Fruit fly (Drosophila melanogaster) whole organism, prepupa: ENCODE measurements around the gene Ifrd1.

Experiments used
- CG10669 ChIP-seq: fragments of 200-800 bp; sonication (Bioruptor generic); optimal IDR thresholded peaks from 3 replicates; lab custom pipeline; 2018; ENCODE audit warnings: missing biosample characterization, mild to moderate bottlenecking, missing genetic modification characterization, moderate library complexity
- CG11294 ChIP-seq: fragments of 200-800 bp; sonication (Bioruptor generic); IDR thresholded peaks from 2 replicates; pipeline ENCODE4 v1.3.6; 2022; ENCODE audit warnings: missing biosample characterization, missing genetic modification characterization
- CG11902 ChIP-seq: fragments of 200-800 bp; sonication (Bioruptor generic); optimal IDR thresholded peaks from 3 replicates; lab custom pipeline; 2016; ENCODE audit warnings: missing biosample characterization, missing genetic modification characterization
- CG15336 ChIP-seq: fragments of 200-800 bp; sonication (Bioruptor generic); IDR thresholded peaks from 2 replicates; pipeline ENCODE4 v1.3.6; 2022; ENCODE audit warnings: missing biosample characterization, missing genetic modification characterization
- CG16779 ChIP-seq: fragments of 200-800 bp; sonication (Bioruptor generic); optimal IDR thresholded peaks from 3 replicates; lab custom pipeline; 2017; ENCODE audit warnings: missing biosample characterization, mild to moderate bottlenecking, missing genetic modification characterization
- CG3032 ChIP-seq: fragments of 200-800 bp; optimal IDR thresholded peaks from 2 replicates; lab custom pipeline; 2019; ENCODE audit warnings: missing biosample characterization, mild to moderate bottlenecking, missing genetic modification characterization, moderate library complexity
- CG31627 ChIP-seq: fragments of 200-800 bp; sonication (Bioruptor generic); optimal IDR thresholded peaks from 3 replicates; lab custom pipeline; 2016; ENCODE audit warnings: missing biosample characterization, missing genetic modification characterization
- CG32006 ChIP-seq: fragments of 200-800 bp; sonication (Bioruptor generic); optimal IDR thresholded peaks from 3 replicates; lab custom pipeline; 2017; ENCODE audit warnings: missing biosample characterization, mild to moderate bottlenecking, missing genetic modification characterization
- CG34406 ChIP-seq: fragments of 200-800 bp; sonication (Bioruptor generic); optimal IDR thresholded peaks from 3 replicates; lab custom pipeline; 2016; ENCODE audit warnings: missing biosample characterization, missing genetic modification characterization
- CG6276 ChIP-seq: fragments of 200-800 bp; sonication (Bioruptor generic); optimal IDR thresholded peaks from 2 replicates; lab custom pipeline; 2017; ENCODE audit warnings: missing biosample characterization, mild to moderate bottlenecking, missing genetic modification characterization
- CG6792 ChIP-seq: fragments of 200-800 bp; sonication (Bioruptor generic); optimal IDR thresholded peaks from 3 replicates; lab custom pipeline; 2016; ENCODE audit warnings: missing biosample characterization, missing genetic modification characterization
- CG7368 ChIP-seq: fragments of 200-800 bp; sonication (Bioruptor generic); optimal IDR thresholded peaks from 3 replicates; lab custom pipeline; 2016; ENCODE audit warnings: missing biosample characterization, missing genetic modification characterization
- CG8119 ChIP-seq: fragments of 200-800 bp; sonication (Bioruptor generic); IDR thresholded peaks from 3 replicates; pipeline ENCODE4 v1.3.6; 2022; ENCODE audit warnings: missing biosample characterization, missing genetic modification characterization
- CG8319 ChIP-seq: fragments of 200-800 bp; sonication (Bioruptor generic); optimal IDR thresholded peaks from 3 replicates; lab custom pipeline; 2016; ENCODE audit warnings: missing biosample characterization, missing genetic modification characterization
- CG8632 ChIP-seq: fragments of 200-800 bp; sonication (Bioruptor generic); optimal IDR thresholded peaks from 3 replicates; lab custom pipeline; 2016; ENCODE audit warnings: missing biosample characterization, missing genetic modification characterization
- CG9139 ChIP-seq: fragments of 200-800 bp; sonication (Bioruptor generic); optimal IDR thresholded peaks from 3 replicates; lab custom pipeline; 2017; ENCODE audit warnings: missing biosample characterization, mild to moderate bottlenecking, missing genetic modification characterization
- Eip75B ChIP-seq: fragments of 200-800 bp; sonication (Bioruptor generic); optimal IDR thresholded peaks from 3 replicates; lab custom pipeline; 2016; ENCODE audit warnings: missing biosample characterization, missing genetic modification characterization
- Eip78C ChIP-seq: fragments of 200-800 bp; sonication (Bioruptor generic); peaks from one replicate; lab custom pipeline; 2016; ENCODE audit warnings: missing biosample characterization, missing genetic modification characterization
- Eip93F ChIP-seq: fragments of 200-800 bp; sonication (Bioruptor generic); optimal IDR thresholded peaks from 2 replicates; lab custom pipeline; 2016; ENCODE audit warnings: missing biosample characterization, mild to moderate bottlenecking, missing genetic modification characterization
- Ets96B ChIP-seq: fragments of 200-800 bp; optimal IDR thresholded peaks from 2 replicates; lab custom pipeline; 2019; ENCODE audit warnings: missing biosample characterization, mild to moderate bottlenecking, missing genetic modification characterization, moderate library complexity
- Gug ChIP-seq: fragments of 200-800 bp; sonication (Bioruptor generic); IDR thresholded peaks from 2 replicates; pipeline ENCODE4 v1.3.6; 2022; ENCODE audit warnings: missing biosample characterization, missing genetic modification characterization
- Hr38 ChIP-seq: sonication (Bioruptor generic); optimal IDR thresholded peaks from 2 replicates; lab custom pipeline; 2016; ENCODE audit warnings: missing biosample characterization, missing genetic modification characterization
- Hr39 ChIP-seq: fragments of 200-800 bp; sonication (Bioruptor generic); optimal IDR thresholded peaks from 2 replicates; lab custom pipeline; 2016; ENCODE audit warnings: missing biosample characterization, missing genetic modification characterization
- Hr4 ChIP-seq: fragments of 200-800 bp; sonication (Bioruptor generic); optimal IDR thresholded peaks from 3 replicates; lab custom pipeline; 2016; ENCODE audit warnings: missing biosample characterization, missing genetic modification characterization
- Lpt ChIP-seq: fragments of 200-800 bp; sonication (Bioruptor generic); optimal IDR thresholded peaks from 3 replicates; lab custom pipeline; 2016; ENCODE audit warnings: missing biosample characterization, missing genetic modification characterization
- Met ChIP-seq: fragments of 200-800 bp; sonication (Bioruptor generic); optimal IDR thresholded peaks from 3 replicates; lab custom pipeline; 2016; ENCODE audit warnings: missing biosample characterization, missing genetic modification characterization
- Smox ChIP-seq: fragments of 200-800 bp; sonication (Bioruptor generic); optimal IDR thresholded peaks from 3 replicates; lab custom pipeline; 2016; ENCODE audit warnings: missing biosample characterization, missing genetic modification characterization
- Sox102F ChIP-seq: fragments of 200-800 bp; sonication (Bioruptor generic); optimal IDR thresholded peaks from 2 replicates; lab custom pipeline; 2016; ENCODE audit warnings: missing biosample characterization, mild to moderate bottlenecking, missing genetic modification characterization
- acj6 ChIP-seq: fragments of 200-800 bp; sonication (Bioruptor generic); optimal IDR thresholded peaks from 3 replicates; lab custom pipeline; 2016; ENCODE audit warnings: missing biosample characterization, missing genetic modification characterization
- cyc ChIP-seq: fragments of 200-800 bp; sonication (Bioruptor generic); optimal IDR thresholded peaks from 3 replicates; lab custom pipeline; 2016; ENCODE audit warnings: missing biosample characterization, missing genetic modification characterization
- dac ChIP-seq: fragments of 200-800 bp; sonication (Bioruptor generic); optimal IDR thresholded peaks from 2 replicates; lab custom pipeline; 2017; ENCODE audit warnings: missing biosample characterization, mild to moderate bottlenecking, missing genetic modification characterization
- dsx ChIP-seq: fragments of 200-800 bp; optimal IDR thresholded peaks from 3 replicates; lab custom pipeline; 2019; ENCODE audit warnings: missing biosample characterization, mild to moderate bottlenecking, missing genetic modification characterization, moderate library complexity; ENCODE audit not compliant: poor library complexity, severe bottlenecking
- eg ChIP-seq: fragments of 200-800 bp; sonication (Bioruptor generic); IDR thresholded peaks from 3 replicates; pipeline ENCODE4 v1.3.6; 2022; ENCODE audit warnings: missing biosample characterization, missing genetic modification characterization
- esn ChIP-seq: fragments of 200-800 bp; sonication (Bioruptor generic); optimal IDR thresholded peaks from 2 replicates; lab custom pipeline; 2016; ENCODE audit warnings: missing biosample characterization, mild to moderate bottlenecking, missing genetic modification characterization, moderate library complexity
- fd59A ChIP-seq: fragments of 200-800 bp; sonication (Bioruptor generic); optimal IDR thresholded peaks from 2 replicates; lab custom pipeline; 2017; ENCODE audit warnings: missing biosample characterization, mild to moderate bottlenecking, missing genetic modification characterization, missing genetic modification reagents
- fd85E ChIP-seq: fragments of 200-800 bp; sonication (Bioruptor generic); optimal IDR thresholded peaks from 3 replicates; lab custom pipeline; 2016; ENCODE audit warnings: missing biosample characterization, missing genetic modification characterization
- fkh ChIP-seq: fragments of 200-800 bp; sonication (Bioruptor generic); optimal IDR thresholded peaks from 3 replicates; lab custom pipeline; 2017; ENCODE audit warnings: missing biosample characterization, mild to moderate bottlenecking, missing genetic modification characterization, moderate library complexity
- lz ChIP-seq: fragments of 200-800 bp; sonication (Bioruptor generic); optimal IDR thresholded peaks from 3 replicates; lab custom pipeline; 2016; ENCODE audit warnings: missing biosample characterization, missing genetic modification characterization
- net ChIP-seq: fragments of 200-800 bp; sonication (Bioruptor generic); optimal IDR thresholded peaks from 3 replicates; lab custom pipeline; 2016; ENCODE audit warnings: missing biosample characterization, missing genetic modification characterization
- pdm3 ChIP-seq: fragments of 200-800 bp; sonication (Bioruptor generic); optimal IDR thresholded peaks from 3 replicates; lab custom pipeline; 2016; ENCODE audit warnings: missing biosample characterization, missing genetic modification characterization
- salr ChIP-seq, 2 experiments: fragments of 200-800 bp; sonication (Bioruptor generic); optimal IDR thresholded peaks; 3 replicates each; lab custom pipeline; 2016 to 2018; ENCODE audit warnings: missing biosample characterization in 2 of 2, missing genetic modification characterization in 2 of 2, mild to moderate bottlenecking in 1 of 2
- spab ChIP-seq: fragments of 200-800 bp; sonication (Bioruptor generic); optimal IDR thresholded peaks from 2 replicates; lab custom pipeline; 2017; ENCODE audit warnings: missing biosample characterization, mild to moderate bottlenecking, missing genetic modification characterization, missing genetic modification reagents
- ss ChIP-seq, 2 experiments: fragments of 200-800 bp; sonication (Bioruptor generic); optimal IDR thresholded peaks; 2 replicates in 1 of 2; 3 replicates in 1 of 2; lab custom pipeline; 2017 to 2018; ENCODE audit warnings: mild to moderate bottlenecking in 2 of 2, missing biosample characterization in 2 of 2, missing genetic modification characterization in 2 of 2, moderate library complexity in 1 of 2
- svp ChIP-seq: fragments of 200-800 bp; sonication (Bioruptor generic); peaks from one replicate; lab custom pipeline; 2016; ENCODE audit warnings: missing biosample characterization, missing genetic modification characterization
- topi ChIP-seq: fragments of 200-800 bp; sonication (Bioruptor generic); optimal IDR thresholded peaks from 3 replicates; lab custom pipeline; 2016; ENCODE audit warnings: missing biosample characterization, missing genetic modification characterization
- vri ChIP-seq: fragments of 200-800 bp; sonication (Bioruptor generic); optimal IDR thresholded peaks from 3 replicates; lab custom pipeline; 2016; ENCODE audit warnings: missing biosample characterization, mild to moderate bottlenecking, missing genetic modification characterization

The Ifrd1 gene

dm6 chr2L:2872968-2873728, 1.1 kb downstream of the Ifrd1 start (continued):
- TF ChIP-seq CG6792 (GFP tag; lab: Kevin White, UChicago) (peak; percentile 44), CG3032 (peak; percentile 28), CG8119 (GFP tag; lab: Robert Waterston, UW) (peak; percentile 70; the same call in 2 of the 3 replicates), esn (peak; percentile 67), fd59A (GFP tag; lab: Kevin White, UChicago) (peak; percentile 38), CG11902 (no peak), Smox (GFP tag; lab: Kevin White, UChicago) (peak; percentile 36), CG8319 (no peak), Eip75B (GFP tag; lab: Kevin White, UChicago) (peak; percentile 55), Met (peak; percentile 53), ss (GFP tag; optimal IDR thresholded peaks at IDR 0.05; lab: Kevin White, UChicago) (peak in 1 of 2 experiments; percentile 34), pdm3 (GFP tag; lab: Kevin White, UChicago) (no peak), CG31627 (GFP tag; lab: Kevin White, UChicago) (peak; percentile 62), CG10669 (GFP tag; lab: Kevin White, UChicago) (peak; percentile 38), CG16779 (tag; lab: Kevin White, UChicago) (no peak), dac (GFP tag; lab: Kevin White, UChicago) (peak; percentile 8), Eip78C (peak; percentile 89), CG32006 (GFP tag; lab: Kevin White, UChicago) (peak; percentile 44), Ets96B (tag; lab: Kevin White, UChicago) (peak; percentile 16), Gug (0 out of 2 replicates have a peak, but pooled peaks have one; percentile 22), topi (peak; percentile 57)

DNA sequence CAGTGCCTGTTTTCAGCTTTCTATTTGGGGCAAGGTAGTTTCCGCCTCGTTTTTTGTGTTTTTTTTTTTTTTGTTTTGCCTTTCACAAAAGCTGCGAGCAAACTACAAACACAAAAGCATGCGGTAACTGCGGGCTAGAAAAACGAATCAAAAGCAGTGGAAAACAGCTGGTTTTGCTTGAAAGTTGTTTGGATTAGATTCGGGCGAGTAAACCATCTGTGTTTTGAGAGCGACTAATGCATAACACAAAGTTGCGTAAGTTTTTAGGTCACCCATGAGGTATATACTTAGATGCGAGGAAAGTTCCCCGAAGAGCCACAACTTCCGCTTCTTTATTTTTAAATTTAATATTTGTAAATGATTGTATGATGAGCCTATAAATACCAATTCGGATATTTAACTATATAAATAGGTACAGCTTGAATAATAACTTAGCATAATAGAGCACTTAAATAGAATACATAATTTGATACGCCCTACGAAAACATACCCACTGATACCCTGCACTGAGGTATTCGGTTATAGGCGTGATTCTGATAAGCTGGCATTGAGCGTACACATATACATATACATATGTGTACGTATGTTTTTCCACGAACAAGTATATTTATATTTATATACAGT, 1.9 kb downstream of the Ifrd1 start:
- TF ChIP-seq CG10669 (GFP tag; lab: Kevin White, UChicago) (no peak), CG3032 (no peak), CG8632 (GFP tag; lab: Kevin White, UChicago) (no peak), ss (GFP tag; optimal IDR thresholded peaks at IDR 0.05; lab: Kevin White, UChicago) (no peak), CG16779 (tag; lab: Kevin White, UChicago) (no peak), CG8119 (GFP tag; lab: Robert Waterston, UW) (peak; percentile 33; the same call in 1 of the 3 replicates), cyc (GFP tag; lab: Kevin White, UChicago) (no peak), CG15336 (GFP tag; lab: Robert Waterston, UW) (no peak), topi (no peak), dsx (GFP tag; lab: Kevin White, UChicago) (no peak), vri (GFP tag; lab: Kevin White, UChicago) (no peak), Eip93F (GFP tag; lab: Kevin White, UChicago) (no peak), Lpt (GFP tag; lab: Kevin White, UChicago) (no peak), Hr4 (GFP tag; lab: Kevin White, UChicago) (no peak), pdm3 (GFP tag; lab: Kevin White, UChicago) (no peak), svp (GFP tag; lab: Kevin White, UChicago) (peak; percentile 27), fkh (peak; percentile 36), CG6276 (peak; percentile 19), CG32006 (GFP tag; lab: Kevin White, UChicago) (no peak), spab (GFP tag; lab: Kevin White, UChicago) (no peak), CG8319 (no peak), net (no peak), CG11294 (no peak), CG34406 (no peak), acj6 (GFP tag; lab: Kevin White, UChicago) (no peak), Hr39 (GFP tag; lab: Kevin White, UChicago) (no peak), Hr38 (GFP tag; lab: Kevin White, UChicago) (no peak), fd59A (GFP tag; lab: Kevin White, UChicago) (no peak), salr (GFP tag; optimal IDR thresholded peaks at IDR 0.05; lab: Kevin White, UChicago) (no peak), lz (no peak), eg (GFP tag; lab: Robert Waterston, UW) (peak; percentile 4; the same call in 1 of the 3 replicates), fd85E (no peak), Met (no peak), CG9139 (GFP tag; lab: Kevin White, UChicago) (no peak), Eip78C (no peak), CG11902 (no peak), CG7368 (GFP tag; lab: Kevin White, UChicago) (no peak), Ets96B (tag; lab: Kevin White, UChicago) (no peak), Sox102F (GFP tag; lab: Kevin White, UChicago) (no peak)
